Worm (Caenorhabditis elegans) whole organism, L4 larva: ENCODE measurements around the gene Y22D7AL.3.

Source experiments
- ceh-28 ChIP-seq: fragments of 150-350 bp; optimal IDR thresholded peaks from 2 replicates; lab custom pipeline; 2014; ENCODE audit warnings: missing biosample characterization, missing genetic modification reagents, missing genetic modification characterization
- lsy-2 ChIP-seq, 2 experiments: fragments of 150-350 bp in 1 of 2; sonication (generic microtip) in 1 of 2; optimal IDR thresholded peaks; 2 replicates each; lab custom pipeline; 2014 to 2017; ENCODE audit warnings: missing biosample characterization in 2 of 2, missing genetic modification characterization in 2 of 2
- nhr-10 ChIP-seq: fragments of 150-350 bp; optimal IDR thresholded peaks from 2 replicates; lab custom pipeline; 2014; ENCODE audit warnings: missing biosample characterization, missing genetic modification characterization
- pha-4 ChIP-seq, 2 experiments: fragments of 150-350 bp in 1 of 2; fragments of 200-800 bp in 1 of 2; sonication (Bioruptor generic) in 1 of 2; IDR thresholded peaks in 1 of 2; optimal IDR thresholded peaks in 1 of 2; 2 replicates each; pipeline versions ENCODE4 v1.3.6 to Lab custom; 2014 to 2022; ENCODE audit warnings: missing genetic modification characterization in 2 of 2, missing genetic modification reagents in 2 of 2, missing biosample characterization in 1 of 2, missing compliant biosample characterization in 1 of 2
- unc-62 ChIP-seq, 3 experiments: fragments of 150-350 bp in 1 of 3; sonication (generic microtip); optimal IDR thresholded peaks in 2 of 3; peaks in 1 of 3; 1 replicate in 1 of 3; 2 replicates in 2 of 3; lab custom pipeline; 2014 to 2017; ENCODE audit warnings: missing biosample characterization in 3 of 3, missing genetic modification characterization in 3 of 3, missing genetic modification reagents in 3 of 3, missing genotype in 1 of 3

- TF ChIP-seq lsy-2 (tag; optimal IDR thresholded peaks at IDR 0.05; lab: Kevin White, UChicago) (no peak), unc-62 (GFP tag; optimal IDR thresholded peaks at IDR 0.05 in 1 of 2; lab: Kevin White, UChicago) (no peak), unc-62 (tag; optimal IDR thresholded peaks at IDR 0.05; lab: Kevin White, UChicago) (no peak), ceh-28 (tag; lab: Kevin White, UChicago) (no peak), nhr-10 (tag; lab: Kevin White, UChicago) (no peak), pha-4 (GFP tag; IDR thresholded peaks at IDR 0.05; lab: Robert Waterston, UW) (no peak), pha-4 (tag; optimal IDR thresholded peaks at IDR 0.05; lab: Kevin White, UChicago) (no peak)
Observed at ce11 chrIII:1641163-1641562, at the start of gene Y22D7AL.3.
